Worm (Caenorhabditis elegans) whole organism, young adult: ENCODE measurements around the gene str-94.

ENCODE experiments used
- ccch-3 ChIP-seq: fragments of 200-800 bp; sonication (Bioruptor generic); optimal IDR thresholded peaks from 2 replicates; lab custom pipeline; 2018; ENCODE audit warnings: mild to moderate bottlenecking, missing genetic modification characterization, missing compliant biosample characterization
- cebp-1 ChIP-seq, 2 experiments: fragments of 200-800 bp in 1 of 2; sonication (Bioruptor generic) in 1 of 2; sonication (generic microtip) in 1 of 2; IDR thresholded peaks in 1 of 2; optimal IDR thresholded peaks in 1 of 2; 2 replicates each; pipeline versions ENCODE4 v1.3.6 to Lab custom; 2017 to 2022; ENCODE audit warnings: missing compliant biosample characterization in 2 of 2, missing genetic modification characterization in 2 of 2, mild to moderate bottlenecking in 1 of 2, missing genetic modification reagents in 1 of 2, moderate library complexity in 1 of 2
- ets-4 ChIP-seq: fragments of 200-800 bp; sonication (Bioruptor generic); optimal IDR thresholded peaks from 2 replicates; lab custom pipeline; 2018; ENCODE audit warnings: mild to moderate bottlenecking, missing genetic modification characterization, missing compliant biosample characterization
- lsy-27 ChIP-seq: sonication (generic microtip); optimal IDR thresholded peaks from 2 replicates; lab custom pipeline; 2017; ENCODE audit warnings: missing genetic modification characterization, mild to moderate bottlenecking, missing compliant biosample characterization, antibody characterized with exemption, missing genotype, borderline replicate concordance; ENCODE audit not compliant: insufficient read depth
- nfyb-1 ChIP-seq: fragments of 200-800 bp; sonication (Bioruptor generic); IDR thresholded peaks from 2 replicates; pipeline ENCODE4 v1.3.6; 2022; ENCODE audit warnings: missing genetic modification reagents, missing genetic modification characterization, missing compliant biosample characterization
- nhr-90 ChIP-seq: sonication (generic microtip); optimal IDR thresholded peaks from 2 replicates; lab custom pipeline; 2016; ENCODE audit warnings: missing genotype, mild to moderate bottlenecking, missing genetic modification characterization, missing compliant biosample characterization

DNA sequence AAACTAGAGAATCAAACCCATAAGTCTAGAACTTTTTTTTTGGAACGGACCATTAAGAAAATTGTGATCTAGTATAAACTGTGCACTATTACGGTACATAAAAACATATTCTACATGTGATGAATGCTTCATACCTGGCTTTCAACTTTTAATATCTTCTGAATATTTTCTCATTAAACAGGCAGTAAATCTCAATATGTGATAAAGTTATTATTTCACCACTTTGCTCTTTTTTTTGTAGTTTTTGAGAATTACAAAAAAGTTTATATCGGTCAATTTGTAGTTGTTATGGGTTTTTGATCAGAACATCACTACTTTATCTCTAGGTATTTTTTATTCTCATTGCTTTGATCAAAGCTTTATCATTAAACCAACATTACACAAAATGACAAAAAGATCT lies 24.7 kb downstream of the str-94 start:
- no peak for TF ChIP-seq nfyb-1
- no peak for TF ChIP-seq ccch-3 (GFP tag; lab: Kevin White, UChicago)
- no peak for TF ChIP-seq lsy-27
- no peak for TF ChIP-seq nhr-90 (tag; lab: Kevin White, UChicago)
- no peak for TF ChIP-seq ets-4 (GFP tag; lab: Kevin White, UChicago)
- no peak for TF ChIP-seq cebp-1 (GFP tag; IDR thresholded peaks at IDR 0.05; lab: Robert Waterston, UW)
- TF ChIP-seq cebp-1 (tag; optimal IDR thresholded peaks at IDR 0.05; lab: Kevin White, UChicago) = no peak
